Fruit fly (Drosophila melanogaster): ENCODE data around the gene Ada.

dm6 chr3R:9085306-9085705, 20.3 kb downstream of the Ada start:
- TF ChIP-seq dsx (GFP tag; optimal IDR thresholded peaks at IDR 0.05; ENCODE audit: poor library complexity, severe bottlenecking) = no peak
- 0 out of 2 replicates have a peak, but pooled peaks have one; percentile 23 for TF ChIP-seq Gug (GFP tag; IDR thresholded peaks at IDR 0.05)
- no peak for TF ChIP-seq CG6808 (GFP tag; optimal IDR thresholded peaks at IDR 0.05)
- TF ChIP-seq Ets21C (GFP tag; optimal IDR thresholded peaks at IDR 0.05) = no peak
- no peak for TF ChIP-seq CG6854 (GFP tag; optimal IDR thresholded peaks at IDR 0.05)
